Worm (Caenorhabditis elegans): ENCODE data around the gene C34C6.9.

Gene C34C6.9

DNA sequence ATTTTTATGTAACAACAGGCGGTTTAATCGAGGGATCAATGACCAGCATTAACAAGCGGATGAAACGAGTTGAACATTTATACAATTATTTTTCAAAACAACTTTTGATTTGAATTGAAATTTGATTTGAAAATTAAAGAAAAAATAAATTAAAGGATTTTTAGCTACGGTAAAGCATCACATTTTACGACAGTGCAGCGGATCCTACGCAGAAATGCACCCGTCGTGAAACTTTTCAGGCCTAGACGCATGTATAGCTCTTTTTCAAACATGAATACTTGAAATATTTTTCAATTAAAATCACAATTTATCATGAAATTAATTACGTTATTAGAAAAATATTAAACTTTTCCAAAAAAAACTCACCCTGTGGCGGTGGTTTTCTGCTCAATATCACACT, 15.3 kb downstream of the C34C6.9 start:
- TF ChIP-seq unc-62 (GFP tag; optimal IDR thresholded peaks at IDR 0.05) = no peak
- TF ChIP-seq lsy-2 (tag; optimal IDR thresholded peaks at IDR 0.05) = peak; percentile 67 to 81
- peak in 1 of 2 experiments; percentile 6 for TF ChIP-seq efl-1 (optimal IDR thresholded peaks at IDR 0.05)
- no peak for TF ChIP-seq efl-1 (GFP tag; optimal IDR thresholded peaks at IDR 0.05 in 1 of 2)
- peak; percentile 3 for TF ChIP-seq mep-1 (tag; optimal IDR thresholded peaks at IDR 0.05)
- TF ChIP-seq sptf-1 (tag; optimal IDR thresholded peaks at IDR 0.05) = no peak
- TF ChIP-seq F16B12.6 (tag; optimal IDR thresholded peaks at IDR 0.05) = peak; percentile 63
- peak in 1 of 3 experiments; percentile 20 for TF ChIP-seq dpl-1 (GFP tag; optimal IDR thresholded peaks at IDR 0.05)

DNA sequence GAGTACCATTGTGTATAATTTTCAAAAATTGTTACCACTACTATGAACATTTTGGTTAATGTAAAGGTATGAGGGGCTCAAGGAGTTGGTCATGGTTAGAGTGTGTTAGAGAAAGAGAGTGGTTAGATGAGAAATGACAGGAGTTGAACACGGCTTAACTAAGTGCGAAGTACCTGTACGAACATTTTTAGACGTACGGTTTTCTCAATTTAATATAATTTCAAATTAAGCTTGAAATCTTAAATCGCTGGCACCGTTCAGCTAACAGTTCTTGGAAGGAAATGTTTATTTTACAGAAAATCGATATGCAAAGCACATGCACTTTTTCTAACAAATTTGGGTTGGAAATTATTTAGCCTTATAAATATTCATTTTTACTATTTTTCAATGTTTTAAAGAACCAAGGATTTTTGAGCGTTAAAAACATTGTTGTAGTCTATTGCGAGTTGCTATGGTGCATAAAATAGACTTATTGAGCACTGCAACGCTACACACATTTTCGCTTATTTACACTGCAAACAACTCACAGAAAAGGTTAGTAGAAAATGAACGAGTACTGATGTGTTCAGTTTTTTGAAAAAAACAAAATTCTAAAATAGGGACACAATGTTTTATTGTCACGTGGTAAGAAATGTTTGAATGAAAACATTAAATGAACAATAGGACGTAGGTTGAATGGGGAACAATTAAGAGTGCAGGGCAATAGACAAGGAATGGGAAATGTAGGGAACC, 16.1 kb downstream of the C34C6.9 start, which contains the start of gene sphk-1:
Gene sphk-1 (minus strand): TSS at position 51 of the 732 bp plus-strand sequence.
- TF ChIP-seq hlh-17 (GFP tag; optimal IDR thresholded peaks at IDR 0.05; ENCODE audit: borderline replicate concordance) (no peak), isw-1 (GFP tag; IDR thresholded peaks at IDR 0.05) (no peak), ceh-8 (GFP tag; optimal IDR thresholded peaks at IDR 0.05) (no peak), egl-13 (tag; optimal IDR thresholded peaks at IDR 0.05) (no peak), nhr-76 (tag; optimal IDR thresholded peaks at IDR 0.05) (no peak), tlp-1 (tag; optimal IDR thresholded peaks at IDR 0.05) (no peak), aha-1 (tag; optimal IDR thresholded peaks at IDR 0.05) (no peak)

DNA sequence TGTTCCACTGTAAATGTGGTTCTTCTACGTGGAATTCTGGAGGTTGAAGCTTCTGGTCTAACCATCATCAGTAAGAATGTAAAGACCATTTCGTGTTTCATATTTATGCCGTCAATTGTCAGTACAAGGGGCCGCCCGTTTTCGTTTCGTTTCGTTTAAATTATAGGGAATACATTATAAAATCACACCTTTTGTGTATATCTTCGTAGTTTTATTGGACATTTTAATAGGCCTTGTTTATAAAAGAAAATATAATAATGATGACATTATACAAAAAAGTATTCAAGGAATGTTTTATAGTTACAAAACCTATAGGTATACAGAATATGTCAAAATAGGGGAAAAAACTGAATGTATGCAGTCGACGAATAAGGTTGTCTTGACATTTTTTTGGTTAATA, 18.0 kb downstream of the C34C6.9 start, which contains the start of gene ceh-7:
Gene ceh-7 (minus strand): TSS at position 101 of the 400 bp plus-strand sequence.
- no peak for TF ChIP-seq tlp-1 (tag; optimal IDR thresholded peaks at IDR 0.05)
- no peak for TF ChIP-seq ceh-90 (tag; optimal IDR thresholded peaks at IDR 0.05)
- no peak for TF ChIP-seq C16A3.4 (tag; optimal IDR thresholded peaks at IDR 0.05)
- TF ChIP-seq nhr-28 (tag; optimal IDR thresholded peaks at IDR 0.05) = no peak
- no peak for TF ChIP-seq fos-1 (tag; optimal IDR thresholded peaks at IDR 0.05)
- TF ChIP-seq egl-13 (tag; optimal IDR thresholded peaks at IDR 0.05) = no peak
- no peak for TF ChIP-seq lin-35 (GFP tag; optimal IDR thresholded peaks at IDR 0.05)
- no peak for TF ChIP-seq pax-3 (tag; optimal IDR thresholded peaks at IDR 0.05)
- no peak for TF ChIP-seq fkh-4 (tag; optimal IDR thresholded peaks at IDR 0.05; ENCODE audit: borderline replicate concordance)
- no peak for TF ChIP-seq unc-86 (tag; optimal IDR thresholded peaks at IDR 0.05)
- TF ChIP-seq egl-27 (tag; optimal IDR thresholded peaks at IDR 0.05) = no peak
- TF ChIP-seq nhr-237 (tag; optimal IDR thresholded peaks at IDR 0.05) = no peak
- no peak for TF ChIP-seq nhr-84 (tag; optimal IDR thresholded peaks at IDR 0.05)
- no peak for TF ChIP-seq blmp-1 (tag; optimal IDR thresholded peaks at IDR 0.05)
- TF ChIP-seq elt-3 (tag; optimal IDR thresholded peaks at IDR 0.05) = no peak
- no peak for TF ChIP-seq pqm-1 (tag; optimal IDR thresholded peaks at IDR 0.05)
- no peak for TF ChIP-seq elt-2 (tag; optimal IDR thresholded peaks at IDR 0.05)
- TF ChIP-seq dsc-1 (tag; optimal IDR thresholded peaks at IDR 0.05) = no peak
- no peak for TF ChIP-seq snpc-4 (tag; optimal IDR thresholded peaks at IDR 0.05)

DNA sequence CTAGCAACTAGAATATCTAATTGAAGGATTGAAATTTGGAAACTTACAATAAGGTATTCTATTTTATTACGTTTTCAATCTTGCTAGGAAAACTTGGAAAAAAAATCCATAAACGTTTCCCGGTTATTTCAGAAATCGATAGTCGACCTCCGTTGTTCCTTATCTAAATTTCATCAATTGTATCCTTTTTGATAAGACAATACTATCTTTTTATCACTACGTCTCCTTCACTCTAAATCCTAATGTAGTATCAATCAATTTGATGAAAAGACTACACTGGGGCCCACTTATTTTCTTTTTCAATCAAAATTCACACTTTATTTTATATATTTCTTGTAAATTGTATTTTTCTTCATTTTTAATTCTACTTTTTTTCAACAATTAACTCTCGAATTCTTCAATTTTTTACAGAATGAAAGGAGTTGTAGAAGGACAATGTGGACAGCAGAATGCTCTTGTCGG, 18.7 kb downstream of the C34C6.9 start, which contains the start of gene prx-5:
Gene prx-5 (plus strand): TSS at position 412 of the 462 bp plus-strand sequence.
- TF ChIP-seq ceh-8 (GFP tag; optimal IDR thresholded peaks at IDR 0.05) = no peak
- peak in 1 of 2 experiments; percentile 7 for TF ChIP-seq lin-35 (GFP tag; optimal IDR thresholded peaks at IDR 0.05)
- peak in 1 of 6 experiments; percentile 67 for TF ChIP-seq elt-3 (tag; optimal IDR thresholded peaks at IDR 0.05)
- TF ChIP-seq elt-2 (tag; optimal IDR thresholded peaks at IDR 0.05) = peak; percentile 16

DNA sequence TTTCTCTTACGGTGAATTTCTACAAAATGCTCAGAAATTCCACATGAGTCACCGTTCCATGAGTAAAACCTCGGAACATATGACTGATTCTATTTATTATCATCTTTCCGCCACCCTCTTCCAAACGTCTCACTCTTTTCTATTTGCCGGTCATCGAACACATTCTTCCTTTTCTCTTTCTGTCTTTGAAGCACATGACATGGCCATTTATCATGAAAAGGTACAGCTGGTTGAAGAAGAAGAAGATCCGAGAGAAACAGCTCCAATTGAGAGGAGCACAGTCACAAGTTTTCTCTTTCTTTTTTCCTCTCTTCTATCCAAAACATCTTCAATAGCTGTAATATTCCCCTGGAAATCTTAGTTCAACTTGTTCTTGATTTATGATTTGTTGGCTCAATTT, 21.3 kb downstream of the C34C6.9 start, which contains the start of gene cup-16:
Gene cup-16 (plus strand): TSS at position 132 of the 400 bp plus-strand sequence.
- TF ChIP-seq lin-14 (GFP tag; optimal IDR thresholded peaks at IDR 0.05) (peak; percentile 80), nhr-20 (tag; optimal IDR thresholded peaks at IDR 0.05) (peak; percentile 14), lir-3 (tag; optimal IDR thresholded peaks at IDR 0.05; ENCODE audit: poor library complexity) (no peak), Y116A8C.19 (tag; optimal IDR thresholded peaks at IDR 0.05; ENCODE audit: borderline replicate concordance) (no peak), tbx-2 (tag; optimal IDR thresholded peaks at IDR 0.05) (no peak), snpc-4 (tag; optimal IDR thresholded peaks at IDR 0.05) (no peak), mdl-1 (tag; optimal IDR thresholded peaks at IDR 0.05) (no peak), jun-1 (tag; optimal IDR thresholded peaks at IDR 0.05) (no peak), zag-1 (tag; optimal IDR thresholded peaks at IDR 0.05) (no peak), aly-2 (tag; optimal IDR thresholded peaks at IDR 0.05) (no peak), alr-1 (tag; optimal IDR thresholded peaks at IDR 0.05; ENCODE audit: borderline replicate concordance) (no peak), efl-1 (optimal IDR thresholded peaks at IDR 0.05) (no peak), efl-1 (GFP tag; optimal IDR thresholded peaks at IDR 0.05 in 1 of 2) (peak in 1 of 2 experiments; percentile 88), snu-23 (GFP tag; optimal IDR thresholded peaks at IDR 0.05) (peak; percentile 14), nhr-11 (tag; optimal IDR thresholded peaks at IDR 0.05) (no peak), unc-98 (GFP tag; IDR thresholded peaks at IDR 0.05) (no peak)
